Fruit fly (Drosophila melanogaster): Measurements from ENCODE around the gene CG31468.
A peak's percentile ranks its signal among the peaks of the same experiment; 100 is the strongest.

CG31468 gene

DNA sequence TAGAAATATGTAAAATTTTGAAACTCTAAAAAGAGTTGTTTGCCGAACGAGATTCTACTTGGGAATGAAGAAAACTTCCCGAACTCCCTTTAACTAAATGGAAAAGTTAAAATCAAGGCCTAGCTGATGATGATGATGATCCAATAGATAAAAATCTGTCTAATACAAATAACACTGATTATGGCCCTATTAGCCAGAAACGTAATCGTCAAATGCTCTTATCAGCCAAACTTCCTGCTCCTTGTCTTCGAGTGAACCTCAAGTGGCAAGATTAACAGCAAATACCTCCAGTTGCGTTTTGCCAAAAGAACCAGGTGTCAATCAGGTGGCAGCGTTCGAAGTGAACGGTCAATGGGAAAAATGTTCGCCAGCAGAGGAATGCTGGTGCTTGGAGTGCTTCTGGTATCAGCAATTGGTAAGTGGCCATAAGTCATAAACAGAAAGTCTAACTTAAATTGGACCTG, at the start of gene CG31468, which contains the start of gene Gba1a:
Gene CG31468 (minus strand): TSS at position 51 of the 464 bp plus-strand sequence.
Gene Gba1a (plus strand): TSS at position 318 of the 464 bp plus-strand sequence.
- TF ChIP-seq usp (GFP tag; optimal IDR thresholded peaks at IDR 0.05) (no peak), Vsx2 (GFP tag; optimal IDR thresholded peaks at IDR 0.05; ENCODE audit: partially characterized antibody) (peak; percentile 26), h (GFP tag; optimal IDR thresholded peaks at IDR 0.05) (peak; percentile 16)

DNA sequence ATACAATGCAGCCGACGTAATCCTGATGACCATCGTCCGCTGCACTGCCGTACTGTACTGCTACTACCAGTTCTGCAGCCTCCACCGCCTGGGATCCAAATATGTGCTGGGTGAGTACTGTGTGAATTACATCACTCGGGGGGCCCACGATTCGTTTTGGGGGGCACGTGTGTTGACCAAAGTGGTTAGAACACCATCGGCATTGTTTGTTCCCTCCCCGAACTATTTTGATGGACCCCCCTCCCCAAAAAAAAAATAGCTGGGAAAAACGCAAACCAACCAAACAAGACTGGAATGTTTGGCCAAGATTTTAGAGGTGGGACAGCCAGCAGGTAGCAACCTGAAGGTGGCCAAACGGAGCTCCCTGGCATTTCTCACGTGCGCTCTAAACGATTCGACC, 47.3 kb upstream of the CG31468 start:
- TF ChIP-seq N (GFP tag; optimal IDR thresholded peaks at IDR 0.05) (no peak), Dfd (GFP tag; optimal IDR thresholded peaks at IDR 0.05) (no peak), Myc (optimal IDR thresholded peaks at IDR 0.05) (no peak), GATAd (GFP tag; optimal IDR thresholded peaks at IDR 0.05) (no peak), brk (GFP tag; optimal IDR thresholded peaks at IDR 0.05) (no peak), sv (GFP tag; optimal IDR thresholded peaks at IDR 0.05) (no peak), dl (GFP tag; optimal IDR thresholded peaks at IDR 0.05; ENCODE audit: insufficient read depth in 1 of 2, partially characterized antibody in 2 of 2) (no peak), br (GFP tag; optimal IDR thresholded peaks at IDR 0.05) (no peak)

DNA sequence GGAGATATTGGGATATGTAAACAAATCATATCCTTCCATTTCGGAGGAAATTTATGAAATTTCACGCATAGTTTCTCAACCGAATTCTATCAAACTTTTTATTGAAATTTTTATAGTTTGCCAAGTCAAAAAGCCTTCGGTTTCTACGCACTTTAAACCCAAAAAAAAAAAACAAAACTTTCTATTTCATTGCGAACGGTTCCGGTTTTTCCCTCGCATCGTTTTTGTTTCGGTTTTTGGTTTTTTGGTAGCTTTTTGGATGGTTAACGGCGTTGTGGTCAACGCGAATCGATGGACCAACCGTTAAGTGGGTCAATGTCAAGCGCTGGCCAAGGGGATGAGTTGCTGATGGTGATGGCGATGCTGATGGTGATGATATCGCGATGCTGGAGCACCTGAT, 40.8 kb upstream of the CG31468 start:
- no peak for TF ChIP-seq ey (GFP tag; optimal IDR thresholded peaks at IDR 0.05)
- TF ChIP-seq OdsH (GFP tag; optimal IDR thresholded peaks at IDR 0.05): no peak
- TF ChIP-seq GATAd (GFP tag; optimal IDR thresholded peaks at IDR 0.05): no peak
- no peak for TF ChIP-seq foxo (GFP tag; optimal IDR thresholded peaks at IDR 0.05)
- TF ChIP-seq CG32264 (GFP tag; optimal IDR thresholded peaks at IDR 0.05): no peak
- no peak for TF ChIP-seq CG9705 (GFP tag; optimal IDR thresholded peaks at IDR 0.05)
- no peak for TF ChIP-seq sv (GFP tag; optimal IDR thresholded peaks at IDR 0.05)
- TF ChIP-seq Abd-B (GFP tag; optimal IDR thresholded peaks at IDR 0.05): no peak

DNA sequence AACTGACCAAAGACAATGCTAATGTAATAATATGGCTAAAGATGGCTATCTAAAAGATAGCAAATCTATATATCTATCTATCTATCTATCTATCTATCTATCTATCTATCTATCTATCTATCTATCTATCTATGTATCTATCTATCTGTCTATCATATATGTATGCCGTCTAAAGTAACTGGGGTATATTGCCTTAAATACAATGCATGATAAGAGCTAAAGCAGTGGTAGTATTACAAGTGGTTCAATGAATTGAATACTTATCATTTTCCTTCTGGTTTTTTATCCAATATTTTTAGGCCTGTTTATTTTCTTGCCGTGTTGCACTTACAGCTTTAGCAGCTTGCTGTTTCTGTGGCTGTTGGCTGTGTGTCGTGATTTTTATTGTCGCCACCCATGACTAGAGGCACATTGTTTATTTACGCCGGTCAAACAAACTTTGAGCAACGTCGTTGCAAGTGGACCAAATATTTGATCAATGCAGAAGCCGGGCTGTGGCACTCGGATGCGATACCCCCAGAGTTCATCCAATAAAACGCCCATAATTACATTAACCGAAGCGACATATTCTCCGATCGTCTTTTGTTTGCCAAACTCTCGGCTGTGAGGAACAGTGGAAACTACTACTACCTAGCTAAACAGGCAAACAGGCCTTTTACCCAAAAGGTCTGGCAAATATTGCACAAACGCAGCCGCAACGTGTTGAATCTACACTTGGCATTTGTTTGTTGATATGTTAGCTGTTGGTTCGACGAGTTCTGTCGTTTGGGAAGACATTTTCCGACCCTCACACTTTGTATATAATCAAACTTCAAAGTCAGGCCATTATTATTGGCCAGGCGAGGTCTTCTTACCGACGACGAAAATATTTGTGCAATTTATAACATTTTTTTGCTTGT, 37.8 kb upstream of the CG31468 start:
- no peak for TF ChIP-seq CrebA (GFP tag; optimal IDR thresholded peaks at IDR 0.05; ENCODE audit: borderline replicate concordance)
- no peak for TF ChIP-seq dmrt93B (GFP tag; optimal IDR thresholded peaks at IDR 0.05)
- TF ChIP-seq ey (GFP tag; optimal IDR thresholded peaks at IDR 0.05): no peak
- no peak for TF ChIP-seq Mio (GFP tag; optimal IDR thresholded peaks at IDR 0.05)
- TF ChIP-seq lola (GFP tag; optimal IDR thresholded peaks at IDR 0.05): no peak
- no peak for TF ChIP-seq CG9705 (GFP tag; optimal IDR thresholded peaks at IDR 0.05)
- TF ChIP-seq Rel (GFP tag; optimal IDR thresholded peaks at IDR 0.05): no peak
- TF ChIP-seq Rel (tag; optimal IDR thresholded peaks at IDR 0.05): no peak
- no peak for TF ChIP-seq N (GFP tag; optimal IDR thresholded peaks at IDR 0.05)
- no peak for TF ChIP-seq psq (GFP tag; optimal IDR thresholded peaks at IDR 0.05)
- TF ChIP-seq tai (GFP tag; optimal IDR thresholded peaks at IDR 0.05): no peak
- no peak for TF ChIP-seq usp (GFP tag; optimal IDR thresholded peaks at IDR 0.05)
- no peak for TF ChIP-seq sv (GFP tag; optimal IDR thresholded peaks at IDR 0.05)

DNA sequence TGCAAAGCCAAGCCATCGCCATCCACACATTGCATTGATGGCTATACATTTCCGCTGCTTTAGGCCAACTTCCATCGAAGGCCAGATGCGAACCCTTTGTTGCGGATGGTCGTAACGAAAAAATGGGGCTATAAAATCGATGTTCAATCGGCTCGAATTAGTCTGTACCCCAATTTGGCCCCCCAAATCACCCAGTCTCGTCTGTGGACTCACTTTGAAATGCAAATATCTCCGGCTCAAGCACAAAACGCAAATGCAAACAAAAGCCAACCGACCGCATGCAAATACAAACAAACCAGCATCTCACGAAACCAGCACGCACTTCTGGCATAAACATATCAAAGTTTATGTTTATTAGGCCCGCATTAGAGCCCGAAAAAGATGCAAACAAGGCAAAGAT, 36.2 kb upstream of the CG31468 start:
- TF ChIP-seq Dfd (GFP tag; optimal IDR thresholded peaks at IDR 0.05) (no peak), dmrt93B (GFP tag; optimal IDR thresholded peaks at IDR 0.05) (no peak), Hr78 (GFP tag; optimal IDR thresholded peaks at IDR 0.05) (no peak), rgr (GFP tag; optimal IDR thresholded peaks at IDR 0.05) (no peak), tai (GFP tag; optimal IDR thresholded peaks at IDR 0.05) (no peak), OdsH (GFP tag; optimal IDR thresholded peaks at IDR 0.05) (no peak), Vsx2 (GFP tag; optimal IDR thresholded peaks at IDR 0.05; ENCODE audit: partially characterized antibody) (no peak), CG9705 (GFP tag; optimal IDR thresholded peaks at IDR 0.05) (no peak), N (GFP tag; optimal IDR thresholded peaks at IDR 0.05) (no peak), HLH106 (tag; optimal IDR thresholded peaks at IDR 0.05) (no peak), ey (GFP tag; optimal IDR thresholded peaks at IDR 0.05) (no peak), h (GFP tag; optimal IDR thresholded peaks at IDR 0.05) (no peak), usp (GFP tag; optimal IDR thresholded peaks at IDR 0.05) (no peak), dl (GFP tag; optimal IDR thresholded peaks at IDR 0.05; ENCODE audit: insufficient read depth in 1 of 2, partially characterized antibody in 2 of 2) (no peak), fru (GFP tag; optimal IDR thresholded peaks at IDR 0.05) (no peak)
